Worm (Caenorhabditis elegans): ENCODE measurements around the gene suex-2.

Gene suex-2

DNA sequence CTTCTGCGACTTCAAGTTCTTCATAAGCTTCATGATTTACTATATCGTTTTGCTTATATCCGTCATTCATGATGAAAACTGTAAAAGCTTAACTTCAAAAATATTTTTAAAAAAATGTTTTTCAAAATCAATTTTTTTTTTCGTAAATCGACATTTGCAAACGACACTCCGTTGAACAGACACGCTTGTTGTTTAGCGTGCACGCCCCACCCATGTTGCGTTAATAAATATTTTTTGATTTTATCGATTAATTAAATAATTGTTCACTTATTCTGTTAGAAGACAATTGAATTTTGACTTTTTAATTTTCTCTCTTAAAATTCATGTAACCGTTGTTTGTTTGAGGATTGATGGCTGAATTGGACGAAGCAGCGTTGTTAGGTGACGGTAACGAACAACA lies 42.1 kb upstream of the suex-2 start, which contains the start of the genes D1046.2 and cfim-2:
Gene D1046.2, minus strand, starts transcription at position 78 of the 400 bp plus-strand sequence.
Gene cfim-2, plus strand, starts transcription at position 335 of the 400 bp plus-strand sequence.
- TF ChIP-seq F23B12.7 (tag; optimal IDR thresholded peaks at IDR 0.05; ENCODE audit: insufficient read depth) (peak; percentile 4), hmg-20 (GFP tag; IDR thresholded peaks at IDR 0.05) (no peak), attf-3 (GFP tag; conservative IDR thresholded peaks at IDR 0.05) (peak; percentile 96), F39B2.1 (GFP tag; IDR thresholded peaks at IDR 0.05) (no peak), him-1 (tag; optimal IDR thresholded peaks at IDR 0.05) (no peak)

DNA sequence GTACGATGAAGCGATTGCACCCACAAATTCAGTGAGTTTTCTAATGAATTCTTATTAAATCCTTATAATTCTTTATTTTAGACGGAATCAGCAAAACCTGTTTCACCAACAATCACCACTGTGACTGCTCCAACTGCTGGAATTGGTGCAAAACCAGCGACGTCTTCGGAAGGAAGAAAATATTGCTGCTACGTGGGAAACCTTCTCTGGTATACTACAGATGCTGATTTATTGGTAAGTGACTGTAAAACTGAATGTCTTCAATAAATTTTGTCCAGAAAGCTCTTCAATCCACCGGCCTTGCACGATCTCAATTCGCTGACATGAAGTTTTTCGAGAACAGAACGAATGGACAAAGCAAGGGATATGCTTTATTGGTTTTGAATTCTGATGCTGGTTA lies 41.6 kb upstream of the suex-2 start:
- no peak for TF ChIP-seq ccch-3 (GFP tag; optimal IDR thresholded peaks at IDR 0.05)
- TF ChIP-seq Y95B8A.8 (GFP tag; IDR thresholded peaks at IDR 0.05): no peak
- TF ChIP-seq nfya-2 (GFP tag; IDR thresholded peaks at IDR 0.05): no peak
- TF ChIP-seq mes-4 (tag; optimal IDR thresholded peaks at IDR 0.05): no peak
- no peak for TF ChIP-seq T26A5.8 (tag; optimal IDR thresholded peaks at IDR 0.05)
- no peak for TF ChIP-seq aptf-2 (GFP tag; conservative IDR thresholded peaks at IDR 0.05)
- no peak for TF ChIP-seq lir-1 (GFP tag; conservative IDR thresholded peaks at IDR 0.05)
- TF ChIP-seq ama-1 (optimal IDR thresholded peaks at IDR 0.05): no peak
- no peak for TF ChIP-seq ama-1 (GFP tag; optimal IDR thresholded peaks at IDR 0.05)
- no peak for TF ChIP-seq F39B2.1 (GFP tag; IDR thresholded peaks at IDR 0.05)
- no peak for TF ChIP-seq ztf-3 (GFP tag; optimal IDR thresholded peaks at IDR 0.05)

DNA sequence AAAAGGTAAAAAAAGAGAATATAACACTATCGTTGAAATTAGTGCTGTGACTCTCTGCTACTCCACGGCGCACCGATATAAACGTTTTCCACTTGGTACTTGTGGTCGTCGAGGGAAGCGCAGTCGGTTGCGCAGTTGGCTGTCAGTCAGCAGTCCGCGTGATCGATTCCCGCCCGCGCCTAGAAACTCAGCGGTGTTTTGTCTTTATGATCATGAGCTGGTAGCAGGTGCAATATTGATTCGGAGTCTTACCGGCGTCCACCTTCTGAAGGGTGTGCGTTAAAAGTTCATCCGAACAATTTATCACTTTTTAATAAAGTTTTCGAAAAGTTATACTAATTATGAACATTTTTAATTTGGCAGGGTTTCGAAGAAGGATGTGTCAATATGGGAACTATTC lies 41.0 kb upstream of the suex-2 start:
- TF ChIP-seq sea-2 (GFP tag; IDR thresholded peaks at IDR 0.05): peak; percentile 83
- no peak for TF ChIP-seq nfya-1 (tag; optimal IDR thresholded peaks at IDR 0.05; ENCODE audit: borderline replicate concordance, insufficient read depth)
- peak; percentile 38 for TF ChIP-seq F33H1.4 (GFP tag; IDR thresholded peaks at IDR 0.05)
- peak; percentile 94 for TF ChIP-seq rpc-1 (optimal IDR thresholded peaks at IDR 0.05)
- peak; percentile 91 for TF ChIP-seq rpc-1 (tag; optimal IDR thresholded peaks at IDR 0.05)
- TF ChIP-seq mxl-1 (tag; optimal IDR thresholded peaks at IDR 0.05): peak; percentile 80
- peak; percentile 64 for TF ChIP-seq K12H6.12 (tag; optimal IDR thresholded peaks at IDR 0.05)
- TF ChIP-seq rcor-1 (GFP tag; IDR thresholded peaks at IDR 0.05): peak; percentile 91
- peak; percentile 29; the same call in 1 of the 2 replicates for TF ChIP-seq Y79H2A.3 (GFP tag; conservative IDR thresholded peaks at IDR 0.05)
- peak; percentile 48; the same call in 1 of the 2 replicates for TF ChIP-seq attf-6 (GFP tag; IDR thresholded peaks at IDR 0.05)
- peak; percentile 94 for TF ChIP-seq repo-1 (tag; optimal IDR thresholded peaks at IDR 0.05)
- peak; percentile 91 for TF ChIP-seq dox-1 (GFP tag; IDR thresholded peaks at IDR 0.05)
- peak; percentile 94 for TF ChIP-seq chd-7 (tag; optimal IDR thresholded peaks at IDR 0.05)
- no peak for TF ChIP-seq F39B2.1 (GFP tag; IDR thresholded peaks at IDR 0.05)
- peak; percentile 40 for TF ChIP-seq efl-1 (GFP tag; optimal IDR thresholded peaks at IDR 0.05)
- TF ChIP-seq nhr-179 (tag; optimal IDR thresholded peaks at IDR 0.05): peak; percentile 78
- TF ChIP-seq ets-4 (GFP tag; optimal IDR thresholded peaks at IDR 0.05): peak; percentile 93
- TF ChIP-seq unc-130 (GFP tag; optimal IDR thresholded peaks at IDR 0.05): peak; percentile 84
- peak; percentile 84 for TF ChIP-seq atf-7 (tag; optimal IDR thresholded peaks at IDR 0.05)
- TF ChIP-seq snpc-1.1 (tag; optimal IDR thresholded peaks at IDR 0.05; ENCODE audit: insufficient read depth): peak; percentile 56
- TF ChIP-seq B0261.1 (tag; optimal IDR thresholded peaks at IDR 0.05): peak; percentile 98
- peak; percentile 78 for TF ChIP-seq ztf-26 (tag; optimal IDR thresholded peaks at IDR 0.05)
- no peak for TF ChIP-seq ama-1 (optimal IDR thresholded peaks at IDR 0.05)
- TF ChIP-seq ama-1 (GFP tag; optimal IDR thresholded peaks at IDR 0.05): peak; percentile 83 to 89
- TF ChIP-seq Y56A3A.18 (GFP tag; IDR thresholded peaks at IDR 0.05): peak; percentile 85
- TF ChIP-seq cebp-2 (GFP tag; IDR thresholded peaks at IDR 0.05): peak; percentile 86; the same call in 1 of the 2 replicates
- 0 out of 2 replicates have a peak, but pooled peaks have one; percentile 7 for TF ChIP-seq ceh-91 (GFP tag; IDR thresholded peaks at IDR 0.05)
- TF ChIP-seq lag-1 (GFP tag; IDR thresholded peaks at IDR 0.05): no peak
- TF ChIP-seq madf-6 (GFP tag; IDR thresholded peaks at IDR 0.05): peak; percentile 74
- peak; percentile 32 for TF ChIP-seq akir-1 (GFP tag; optimal IDR thresholded peaks at IDR 0.05)
- peak; percentile 96 for TF ChIP-seq athp-1 (tag; optimal IDR thresholded peaks at IDR 0.05)
- TF ChIP-seq ceh-58 (GFP tag; IDR thresholded peaks at IDR 0.05): 0 out of 2 replicates have a peak, but pooled peaks have one; percentile 30
- TF ChIP-seq ceh-79 (tag; optimal IDR thresholded peaks at IDR 0.05): peak; percentile 94
- TF ChIP-seq ceh-40 (GFP tag; IDR thresholded peaks at IDR 0.05): 0 out of 2 replicates have a peak, but pooled peaks have one; percentile 54
- 0 out of 2 replicates have a peak, but pooled peaks have one; percentile 43 for TF ChIP-seq B0019.2 (GFP tag; conservative IDR thresholded peaks at IDR 0.05)
